Worm (Caenorhabditis elegans) whole organism, young adult: ENCODE data around the gene Y25C1A.7.

Source experiments
- B0035.1 ChIP-seq: sonication (generic microtip); optimal IDR thresholded peaks from 2 replicates; lab custom pipeline; 2016; ENCODE audit warnings: missing genetic modification characterization, mild to moderate bottlenecking, missing compliant biosample characterization, missing genotype, missing genetic modification reagents
- C17E4.6 ChIP-seq: fragments of 200-800 bp; sonication (Bioruptor generic); IDR thresholded peaks from 2 replicates; pipeline ENCODE4 v1.3.6; 2022; ENCODE audit warnings: missing genetic modification reagents, missing genetic modification characterization, missing compliant biosample characterization
- K12H6.12 ChIP-seq: fragments of 200-800 bp; sonication (Bioruptor generic); optimal IDR thresholded peaks from 2 replicates; lab custom pipeline; 2018; ENCODE audit warnings: mild to moderate bottlenecking, missing genetic modification characterization, missing compliant biosample characterization
- Y53F4B.3 ChIP-seq: fragments of 200-800 bp; sonication (Bioruptor generic); IDR thresholded peaks from 2 replicates; pipeline ENCODE4 v1.3.6; 2022; ENCODE audit warnings: missing genetic modification reagents, missing genetic modification characterization, missing compliant biosample characterization
- athp-1 ChIP-seq: sonication (generic microtip); optimal IDR thresholded peaks from 2 replicates; lab custom pipeline; 2017; ENCODE audit warnings: mild to moderate bottlenecking, missing genetic modification characterization, missing compliant biosample characterization
- bed-2 ChIP-seq: fragments of 200-800 bp; sonication (Bioruptor generic); IDR thresholded peaks from 2 replicates; pipeline ENCODE4 v1.3.6; 2022; ENCODE audit warnings: missing genetic modification reagents, missing genetic modification characterization, missing compliant biosample characterization
- ceh-40 ChIP-seq: fragments of 200-800 bp; sonication (Bioruptor generic); IDR thresholded peaks from 2 replicates; pipeline ENCODE4 v1.3.6; 2022; ENCODE audit warnings: missing genetic modification characterization, missing compliant biosample characterization
- hmg-1.2 ChIP-seq: fragments of 200-800 bp; sonication (Bioruptor generic); IDR thresholded peaks from 2 replicates; pipeline ENCODE4 v1.3.6; 2022; ENCODE audit warnings: missing genetic modification reagents, missing genetic modification characterization, missing compliant biosample characterization
- lin-26 ChIP-seq: fragments of 200-800 bp; sonication (Bioruptor generic); IDR thresholded peaks from 2 replicates; pipeline ENCODE4 v1.3.6; 2022; ENCODE audit warnings: missing genetic modification reagents, missing genetic modification characterization, missing compliant biosample characterization
- mes-4 ChIP-seq: sonication (generic microtip); optimal IDR thresholded peaks from 2 replicates; lab custom pipeline; 2016; ENCODE audit warnings: missing genotype, missing genetic modification characterization, missing compliant biosample characterization
- nfya-1 ChIP-seq: sonication (generic microtip); optimal IDR thresholded peaks from 2 replicates; lab custom pipeline; 2017; ENCODE audit warnings: antibody characterized with exemption, missing compliant biosample characterization, missing genetic modification characterization, borderline replicate concordance; ENCODE audit not compliant: insufficient read depth
- nfyb-1 ChIP-seq: fragments of 200-800 bp; sonication (Bioruptor generic); IDR thresholded peaks from 2 replicates; pipeline ENCODE4 v1.3.6; 2022; ENCODE audit warnings: missing genetic modification reagents, missing genetic modification characterization, missing compliant biosample characterization
- nhr-80 ChIP-seq: sonication (generic microtip); optimal IDR thresholded peaks from 2 replicates; lab custom pipeline; 2016; ENCODE audit warnings: missing genetic modification characterization, missing compliant biosample characterization
- pbrm-1 ChIP-seq: fragments of 200-800 bp; sonication (Bioruptor generic); IDR thresholded peaks from 2 replicates; pipeline ENCODE4 v1.3.6; 2022; ENCODE audit warnings: missing genetic modification reagents, missing genetic modification characterization, missing compliant biosample characterization
- rec-8 ChIP-seq, 2 experiments: sonication (generic microtip); optimal IDR thresholded peaks; 2 replicates each; lab custom pipeline; 2016; ENCODE audit warnings: mild to moderate bottlenecking in 2 of 2, missing genetic modification characterization in 2 of 2, missing genetic modification reagents in 2 of 2, missing genotype in 2 of 2, missing biosample characterization in 1 of 2, missing compliant biosample characterization in 1 of 2, moderate library complexity in 1 of 2
- snpc-1.1 ChIP-seq: sonication (generic microtip); optimal IDR thresholded peaks from 2 replicates; lab custom pipeline; 2017; ENCODE audit warnings: missing genetic modification characterization, mild to moderate bottlenecking, missing compliant biosample characterization, antibody characterized with exemption, moderate library complexity, missing genotype, missing genetic modification reagents; ENCODE audit not compliant: insufficient read depth
- snpc-4 ChIP-seq, 5 experiments: fragments of 150-350 bp in 1 of 5; sonication (generic microtip) in 4 of 5; optimal IDR thresholded peaks; 2 replicates each; lab custom pipeline; 2014 to 2018; ENCODE audit warnings: missing genetic modification characterization in 5 of 5, missing biosample characterization in 3 of 5, antibody characterized with exemption in 2 of 5, mild to moderate bottlenecking in 2 of 5, missing compliant biosample characterization in 2 of 5, missing genotype in 2 of 5, moderate library complexity in 2 of 5, missing genetic modification reagents in 1 of 5
- ztf-6 ChIP-seq: fragments of 200-800 bp; sonication (Bioruptor generic); IDR thresholded peaks from 2 replicates; pipeline ENCODE4 v1.3.6; 2022; ENCODE audit warnings: missing genetic modification reagents, missing genetic modification characterization, missing compliant biosample characterization

The Y25C1A.7 gene

DNA sequence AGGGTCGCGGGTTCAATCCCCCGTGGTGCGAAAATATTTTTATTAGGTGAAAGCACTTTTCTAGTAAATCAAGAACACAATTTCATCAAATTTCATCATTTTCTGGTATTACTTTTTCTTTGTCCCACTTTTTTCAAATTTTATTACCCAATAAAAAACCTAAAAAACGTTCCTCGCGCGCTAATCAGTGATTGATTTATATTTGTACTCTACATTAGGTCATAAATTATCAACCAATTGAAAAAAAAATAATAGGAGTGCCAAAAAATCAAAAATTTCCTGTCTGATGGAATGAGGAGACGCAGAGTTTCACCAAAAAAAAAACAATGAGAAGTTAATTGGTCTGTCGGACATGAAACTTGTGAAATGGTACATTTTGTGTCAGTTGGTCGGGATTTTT, 46.2 kb downstream of the Y25C1A.7 start (continued):
- TF ChIP-seq rec-8 (tag; optimal IDR thresholded peaks at IDR 0.05; lab: Kevin White, UChicago) (no peak), bed-2 (GFP tag; lab: Robert Waterston, UW) (no peak)
- TF ChIP-seq, all 124 proteins: peak for 0

DNA sequence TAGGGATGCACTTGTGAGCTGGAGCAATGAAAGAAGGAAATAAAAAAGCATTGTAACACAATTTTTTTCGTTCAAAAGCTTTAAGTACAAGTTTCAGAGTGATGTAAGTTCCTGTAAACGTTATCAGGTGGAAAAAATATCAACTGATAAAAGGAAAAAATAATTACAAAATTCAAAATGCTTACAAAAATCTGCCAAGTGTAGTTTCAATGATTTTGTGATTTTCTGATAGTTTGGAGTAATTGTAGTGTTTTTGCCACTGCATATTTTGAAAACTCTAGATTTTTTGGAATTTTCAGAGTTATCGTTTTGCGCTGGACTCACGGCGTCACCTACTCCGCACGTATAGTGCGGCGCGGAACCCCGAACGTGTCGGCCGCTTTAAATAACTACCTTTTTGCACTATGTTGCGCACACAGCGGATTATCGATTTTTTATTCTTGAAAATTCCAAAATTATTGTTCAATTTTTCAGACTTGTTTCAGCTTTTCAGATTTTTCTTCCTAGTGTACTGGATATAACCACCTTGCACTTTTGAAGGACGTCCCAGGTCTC, 47.4 kb downstream of the Y25C1A.7 start, which contains the start of gene clec-2:
clec-2 (minus strand) TSS at position 51 of the 555 bp plus-strand sequence.
- TF ChIP-seq C17E4.6 (GFP tag; lab: Robert Waterston, UW) (no peak), hmg-1.2 (GFP tag; lab: Robert Waterston, UW) (peak; percentile 39), mes-4 (tag; lab: Kevin White, UChicago) (no peak), lin-26 (no peak), snpc-1.1 (tag; lab: Kevin White, UChicago) (peak; percentile 10), snpc-4 (GFP tag; optimal IDR thresholded peaks at IDR 0.05; lab: Kevin White, UChicago) (no peak), snpc-4 (tag; optimal IDR thresholded peaks at IDR 0.05; lab: Kevin White, UChicago) (peak in 2 of 4 experiments; percentile 69 to 76), Y53F4B.3 (GFP tag; lab: Robert Waterston, UW) (no peak)

DNA sequence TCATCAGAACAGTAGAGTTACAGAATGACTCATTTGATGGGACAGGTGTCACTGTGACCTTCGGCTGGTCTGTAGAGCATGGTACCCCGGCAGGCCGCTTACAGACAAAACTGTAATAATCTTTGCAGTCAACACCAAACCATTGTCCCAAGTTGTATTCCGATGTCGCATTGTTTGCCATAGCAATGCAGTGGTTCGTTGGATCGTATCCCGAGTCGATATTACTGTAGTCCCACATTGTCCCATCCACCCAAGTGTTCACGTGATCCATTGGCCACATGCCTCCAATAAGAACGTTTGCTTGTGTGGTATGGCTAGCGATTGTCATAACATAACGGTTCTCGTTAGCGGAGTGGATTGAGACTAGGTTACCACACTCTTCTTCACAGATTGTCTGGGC, 50.0 kb downstream of the Y25C1A.7 start:
- no peak for TF ChIP-seq ztf-6 (GFP tag; lab: Robert Waterston, UW)
- TF ChIP-seq, all 124 proteins: peak for 0

DNA sequence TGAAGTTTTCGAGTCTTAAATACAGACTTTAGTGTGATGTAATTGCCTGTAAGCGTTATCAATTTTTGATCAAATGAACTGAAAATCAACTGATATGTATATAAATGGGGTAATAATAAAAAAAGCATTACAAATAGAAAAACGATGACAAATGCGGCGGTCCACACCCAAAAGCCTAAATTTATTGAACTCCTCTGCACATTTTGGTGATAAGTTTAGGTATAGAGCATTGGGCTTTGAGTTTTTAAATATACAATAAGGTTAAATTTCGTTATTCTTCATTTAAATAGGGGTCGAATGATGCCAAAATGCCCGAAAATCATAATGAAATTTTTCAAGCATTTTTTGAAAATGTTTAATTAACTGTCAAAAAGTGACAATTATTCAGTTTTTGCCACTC, 51.1 kb downstream of the Y25C1A.7 start, which contains the start of gene clec-3:
clec-3 (minus strand) TSS at position 101 of the 400 bp plus-strand sequence.
- TF ChIP-seq nfya-1, result no peak
- no peak for TF ChIP-seq pbrm-1
- no peak for TF ChIP-seq K12H6.12
- TF ChIP-seq, all 124 proteins: peak for 0

DNA sequence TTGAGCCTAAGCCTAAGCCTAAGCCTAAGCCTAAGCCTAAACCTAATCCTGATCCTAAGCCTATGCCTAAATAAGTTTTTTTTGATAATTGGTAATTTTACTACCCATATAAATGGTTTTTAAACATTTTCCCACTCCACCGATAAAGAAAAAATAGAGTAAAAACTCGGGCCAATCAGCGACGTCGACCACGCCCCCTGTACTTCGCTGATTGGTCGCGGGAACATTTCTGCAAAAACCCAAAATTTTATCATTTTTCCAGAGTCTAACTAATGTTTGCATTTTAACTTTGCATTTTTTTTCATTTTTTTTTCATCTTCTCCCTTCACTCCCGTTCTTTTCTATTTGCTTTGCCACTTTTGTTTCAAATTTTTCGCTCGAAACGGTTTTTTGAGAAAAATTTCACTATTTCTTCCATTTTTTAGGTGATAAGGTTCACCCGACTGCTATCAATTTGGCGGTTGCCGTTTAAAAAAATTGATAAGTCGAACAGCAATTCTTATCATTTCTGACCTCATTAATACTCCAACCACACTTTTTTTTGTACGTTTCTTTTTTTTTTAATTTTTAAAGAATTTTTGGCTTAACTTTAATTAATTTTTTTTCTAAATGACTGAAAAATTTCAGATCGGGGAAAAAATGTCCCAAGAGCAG, 56.5 kb downstream of the Y25C1A.7 start, which contains the start of gene C41H7.2:
C41H7.2 (plus strand) TSS at position 622 of the 654 bp plus-strand sequence.
- TF ChIP-seq nfyb-1 (peak; percentile 93), athp-1 (tag; lab: Kevin White, UChicago) (no peak), pbrm-1 (no peak), nhr-80 (tag; lab: Kevin White, UChicago) (peak; percentile 71), ceh-40 (GFP tag; lab: Robert Waterston, UW) (no peak), B0035.1 (no peak)
